Fruit fly (Drosophila melanogaster): ENCODE measurements around the gene CG15715.

CG15715 gene

dm6 chr3L:15794311-15794710, 43.0 kb downstream of the CG15715 start (continued):
- TF ChIP-seq Bteb2 (GFP tag; optimal IDR thresholded peaks at IDR 0.05): no peak
- TF ChIP-seq vnd (GFP tag; IDR thresholded peaks at IDR 0.05; ENCODE audit: partially characterized antibody): no peak
- TF ChIP-seq TFAM (GFP tag; optimal IDR thresholded peaks at IDR 0.05): no peak
- peak; percentile 12 for TF ChIP-seq bab2 (GFP tag; optimal IDR thresholded peaks at IDR 0.05)
- peak; percentile 0 for TF ChIP-seq CG12942 (GFP tag; optimal IDR thresholded peaks at IDR 0.05)
- no peak for TF ChIP-seq CG43689 (GFP tag; IDR thresholded peaks at IDR 0.05)
- TF ChIP-seq gfzf (GFP tag; optimal IDR thresholded peaks at IDR 0.05): no peak
- no peak for TF ChIP-seq CG15479 (GFP tag; optimal IDR thresholded peaks at IDR 0.05)
- TF ChIP-seq dan (GFP tag; IDR thresholded peaks at IDR 0.05): no peak
- peak in 1 of 2 experiments; percentile 50 for TF ChIP-seq eve (GFP tag; optimal IDR thresholded peaks at IDR 0.05)
- no peak for TF ChIP-seq CG8944 (GFP tag; optimal IDR thresholded peaks at IDR 0.05)
- no peak for TF ChIP-seq CG31365 (tag; optimal IDR thresholded peaks at IDR 0.05)
- TF ChIP-seq rib (GFP tag; IDR thresholded peaks at IDR 0.05): no peak
- TF ChIP-seq CG8388 (GFP tag; optimal IDR thresholded peaks at IDR 0.05): peak; percentile 45
- TF ChIP-seq CG15073 (GFP tag; optimal IDR thresholded peaks at IDR 0.05): no peak
- TF ChIP-seq CG17568 (GFP tag; optimal IDR thresholded peaks at IDR 0.05): no peak
- TF ChIP-seq stc (GFP tag; IDR thresholded peaks at IDR 0.05): no peak
- peak; percentile 63 for TF ChIP-seq CG18599 (GFP tag; optimal IDR thresholded peaks at IDR 0.05)
- TF ChIP-seq Hmx (GFP tag; optimal IDR thresholded peaks at IDR 0.05): no peak
- peak in 1 of 2 experiments; percentile 39 for TF ChIP-seq Hr51 (GFP tag; optimal IDR thresholded peaks at IDR 0.05)
- no peak for TF ChIP-seq NK7.1 (GFP tag; optimal IDR thresholded peaks at IDR 0.05)
- TF ChIP-seq mld (GFP tag; IDR thresholded peaks at IDR 0.05; ENCODE audit: partially characterized antibody): no peak
- peak; percentile 36 for TF ChIP-seq az2 (GFP tag; optimal IDR thresholded peaks at IDR 0.05)
- TF ChIP-seq CG2120 (GFP tag; optimal IDR thresholded peaks at IDR 0.05): peak; percentile 24
- peak; percentile 54 for TF ChIP-seq D19A (tag; optimal IDR thresholded peaks at IDR 0.05)
- no peak for TF ChIP-seq prd (optimal IDR thresholded peaks at IDR 0.05)
- TF ChIP-seq prd (GFP tag; IDR thresholded peaks at IDR 0.05): peak; percentile 79
- peak; percentile 7 for TF ChIP-seq NC2β (GFP tag; optimal IDR thresholded peaks at IDR 0.05)
- TF ChIP-seq ranshi (GFP tag; IDR thresholded peaks at IDR 0.05): peak; percentile 18; the same call in 1 of the 2 replicates
- TF ChIP-seq Nf-YA (GFP tag; IDR thresholded peaks at IDR 0.05): no peak
- TF ChIP-seq ssp (GFP tag; IDR thresholded peaks at IDR 0.05): no peak
- no peak for TF ChIP-seq Meics (GFP tag; optimal IDR thresholded peaks at IDR 0.05)
- TF ChIP-seq HLH54F (GFP tag; optimal IDR thresholded peaks at IDR 0.05): no peak
- peak; percentile 12 for TF ChIP-seq tup (GFP tag; optimal IDR thresholded peaks at IDR 0.05)
- TF ChIP-seq Antp (GFP tag; optimal IDR thresholded peaks at IDR 0.05): no peak
- no peak for TF ChIP-seq CG12155 (GFP tag; optimal IDR thresholded peaks at IDR 0.05)
- peak; percentile 21 for TF ChIP-seq tio (GFP tag; optimal IDR thresholded peaks at IDR 0.05)
- no peak for TF ChIP-seq Pdp1 (GFP tag; optimal IDR thresholded peaks at IDR 0.05)
- no peak for TF ChIP-seq CG16779 (GFP tag; IDR thresholded peaks at IDR 0.05)
- peak; percentile 51 for TF ChIP-seq CG4820 (GFP tag; optimal IDR thresholded peaks at IDR 0.05)
- TF ChIP-seq Deaf1 (tag; optimal IDR thresholded peaks at IDR 0.05): no peak
- peak; percentile 13 for TF ChIP-seq Side (GFP tag; optimal IDR thresholded peaks at IDR 0.05)
- TF ChIP-seq zen2 (GFP tag; IDR thresholded peaks at IDR 0.05; ENCODE audit: partially characterized antibody): no peak
- peak; percentile 51 for TF ChIP-seq Xbp1 (GFP tag; optimal IDR thresholded peaks at IDR 0.05)
- TF ChIP-seq Dad (GFP tag; optimal IDR thresholded peaks at IDR 0.05): no peak
- no peak for TF ChIP-seq danr (GFP tag; IDR thresholded peaks at IDR 0.05)
- no peak for TF ChIP-seq maf-S (GFP tag; optimal IDR thresholded peaks at IDR 0.05)
- no peak for TF ChIP-seq knrl (GFP tag; IDR thresholded peaks at IDR 0.05; ENCODE audit: partially characterized antibody)
- no peak for TF ChIP-seq CG17612 (GFP tag; IDR thresholded peaks at IDR 0.05)
- no peak for TF ChIP-seq nerfin-2 (GFP tag; IDR thresholded peaks at IDR 0.05; ENCODE audit: partially characterized antibody)
- no peak for TF ChIP-seq Max (GFP tag; optimal IDR thresholded peaks at IDR 0.05)
- TF ChIP-seq grau (tag; optimal IDR thresholded peaks at IDR 0.05): peak; percentile 50

All from whole organism, embryonic.